Worm (Caenorhabditis elegans) whole organism, L2 larva: ENCODE measurements around the gene F37A4.1.
A peak's percentile ranks its signal among the peaks of the same experiment; 100 is the strongest.

Experiments
- Y55F3AM.14 ChIP-seq: fragments of 200-800 bp; sonication (Bioruptor generic); optimal IDR thresholded peaks from 2 replicates; lab custom pipeline; 2018; ENCODE audit warnings: mild to moderate bottlenecking, missing genetic modification characterization, missing compliant biosample characterization
- ZK546.5 ChIP-seq: sonication (generic microtip); optimal IDR thresholded peaks from 2 replicates; lab custom pipeline; 2017; ENCODE audit warnings: missing biosample characterization, missing genetic modification characterization
- alr-1 ChIP-seq: fragments of 150-350 bp; optimal IDR thresholded peaks from 2 replicates; lab custom pipeline; 2014; ENCODE audit warnings: missing biosample characterization, missing genetic modification characterization
- aly-2 ChIP-seq: fragments of 150-350 bp; optimal IDR thresholded peaks from 2 replicates; lab custom pipeline; 2014; ENCODE audit warnings: missing biosample characterization, missing genetic modification characterization
- ama-1 ChIP-seq: fragments of 150-350 bp; optimal IDR thresholded peaks from 2 replicates; lab custom pipeline; 2018; ENCODE audit warnings: inconsistent platforms
- blmp-1 ChIP-seq: sonication (generic microtip); optimal IDR thresholded peaks from 2 replicates; lab custom pipeline; 2017; ENCODE audit warnings: missing genetic modification characterization, mild to moderate bottlenecking, missing compliant biosample characterization, antibody characterized with exemption, moderate library complexity; ENCODE audit not compliant: insufficient read depth
- ceh-16 ChIP-seq: fragments of 150-350 bp; optimal IDR thresholded peaks from 2 replicates; lab custom pipeline; 2014; ENCODE audit warnings: missing biosample characterization, missing genetic modification characterization
- ceh-82 ChIP-seq: fragments of 150-350 bp; optimal IDR thresholded peaks from 2 replicates; lab custom pipeline; 2014; ENCODE audit warnings: missing biosample characterization, missing genetic modification characterization
- dmd-4 ChIP-seq: sonication (generic microtip); optimal IDR thresholded peaks from 2 replicates; lab custom pipeline; 2017; ENCODE audit warnings: missing biosample characterization, missing genetic modification characterization
- egl-27 ChIP-seq: sonication (generic microtip); optimal IDR thresholded peaks from 3 replicates; lab custom pipeline; 2017; ENCODE audit warnings: missing biosample characterization, missing genetic modification reagents, missing genetic modification characterization
- elt-1 ChIP-seq: fragments of 150-350 bp; optimal IDR thresholded peaks from 2 replicates; lab custom pipeline; 2014; ENCODE audit warnings: missing biosample characterization, missing genetic modification characterization
- fos-1 ChIP-seq: fragments of 150-350 bp; optimal IDR thresholded peaks from 2 replicates; lab custom pipeline; 2014; ENCODE audit warnings: missing biosample characterization, missing genetic modification characterization
- gmeb-1 ChIP-seq: fragments of 150-350 bp; optimal IDR thresholded peaks from 2 replicates; lab custom pipeline; 2014; ENCODE audit warnings: missing biosample characterization, missing genetic modification characterization
- lin-11 ChIP-seq: fragments of 150-350 bp; sonication (generic microtip); optimal IDR thresholded peaks from 2 replicates; lab custom pipeline; 2014; ENCODE audit warnings: missing biosample characterization, missing genetic modification characterization, inconsistent platforms, mixed read lengths
- lin-39 ChIP-seq: fragments of 150-350 bp; optimal IDR thresholded peaks from 2 replicates; lab custom pipeline; 2014; ENCODE audit warnings: missing biosample characterization, missing genetic modification reagents, missing genetic modification characterization
- lsy-2 ChIP-seq, 2 experiments: fragments of 150-350 bp in 1 of 2; sonication (generic microtip) in 1 of 2; optimal IDR thresholded peaks; 2 replicates each; lab custom pipeline; 2014 to 2017; ENCODE audit warnings: missing biosample characterization in 2 of 2, missing genetic modification characterization in 2 of 2
- mab-5 ChIP-seq: fragments of 150-350 bp; optimal IDR thresholded peaks from 2 replicates; lab custom pipeline; 2014; ENCODE audit warnings: missing biosample characterization, missing genetic modification characterization
- mbf-1 ChIP-seq: sonication (generic microtip); optimal IDR thresholded peaks from 2 replicates; lab custom pipeline; 2017; ENCODE audit warnings: missing biosample characterization, missing genetic modification characterization
- mdl-1 ChIP-seq, 2 experiments: fragments of 150-350 bp in 1 of 2; sonication (generic microtip) in 1 of 2; optimal IDR thresholded peaks; 2 replicates each; lab custom pipeline; 2017; ENCODE audit warnings: missing biosample characterization in 2 of 2, missing genetic modification characterization in 2 of 2
- nhr-10 ChIP-seq: sonication (generic microtip); optimal IDR thresholded peaks from 2 replicates; lab custom pipeline; 2017; ENCODE audit warnings: missing biosample characterization, missing genetic modification characterization
- nhr-129 ChIP-seq: fragments of 150-350 bp; optimal IDR thresholded peaks from 2 replicates; lab custom pipeline; 2014; ENCODE audit warnings: missing biosample characterization, missing genetic modification characterization
- nhr-6 ChIP-seq: fragments of 150-350 bp; optimal IDR thresholded peaks from 2 replicates; lab custom pipeline; 2014; ENCODE audit warnings: missing biosample characterization, missing genetic modification characterization
- peb-1 ChIP-seq: fragments of 150-350 bp; optimal IDR thresholded peaks from 2 replicates; lab custom pipeline; 2014; ENCODE audit warnings: missing biosample characterization, missing genetic modification characterization
- sem-4 ChIP-seq: fragments of 150-350 bp; optimal IDR thresholded peaks from 2 replicates; lab custom pipeline; 2014; ENCODE audit warnings: missing biosample characterization, missing genetic modification reagents, missing genetic modification characterization
- skn-1 ChIP-seq: sonication (generic microtip); optimal IDR thresholded peaks from 2 replicates; lab custom pipeline; 2017; ENCODE audit warnings: missing biosample characterization, missing genetic modification characterization
- sma-3 ChIP-seq: sonication (generic microtip); optimal IDR thresholded peaks from 2 replicates; lab custom pipeline; 2016; ENCODE audit warnings: missing genetic modification reagents, missing genetic modification characterization, missing compliant biosample characterization
- sma-9 ChIP-seq, 2 experiments: fragments of 150-350 bp in 1 of 2; sonication (generic microtip) in 1 of 2; optimal IDR thresholded peaks; 2 replicates each; lab custom pipeline; 2014 to 2016; ENCODE audit warnings: missing genetic modification characterization in 2 of 2, mild to moderate bottlenecking in 1 of 2, missing biosample characterization in 1 of 2, missing compliant biosample characterization in 1 of 2, missing genetic modification reagents in 1 of 2, moderate library complexity in 1 of 2
- snpc-4 ChIP-seq: fragments of 150-350 bp; optimal IDR thresholded peaks from 2 replicates; lab custom pipeline; 2014; ENCODE audit warnings: missing biosample characterization, missing genetic modification characterization
- unc-55 ChIP-seq: fragments of 150-350 bp; sonication (generic microtip); optimal IDR thresholded peaks from 3 replicates; lab custom pipeline; 2014; ENCODE audit warnings: missing biosample characterization, missing genetic modification reagents, missing genetic modification characterization
- unc-62 ChIP-seq: fragments of 150-350 bp; optimal IDR thresholded peaks from 2 replicates; lab custom pipeline; 2014; ENCODE audit warnings: missing biosample characterization, missing genetic modification reagents, missing genetic modification characterization
- zag-1 ChIP-seq: fragments of 150-350 bp; optimal IDR thresholded peaks from 2 replicates; lab custom pipeline; 2014; ENCODE audit warnings: missing biosample characterization, missing genetic modification characterization
- ztf-1 ChIP-seq: fragments of 200-800 bp; sonication (Bioruptor generic); conservative IDR thresholded peaks from 2 replicates; pipeline ENCODE4 v1.3.6; 2022; ENCODE audit warnings: missing genetic modification characterization, missing compliant biosample characterization
- ztf-11 ChIP-seq: sonication (generic microtip); optimal IDR thresholded peaks from 2 replicates; lab custom pipeline; 2017; ENCODE audit warnings: missing biosample characterization, missing genetic modification characterization
- ztf-4 ChIP-seq: fragments of 150-350 bp; optimal IDR thresholded peaks from 2 replicates; lab custom pipeline; 2014; ENCODE audit warnings: missing biosample characterization, missing genetic modification characterization

F37A4.1 gene

ce11 chrIII:6695189-6695588 lies 28.0 kb upstream of the F37A4.1 start (continued):
- TF ChIP-seq mbf-1 (tag; lab: Kevin White, UChicago) (no peak), gmeb-1 (no peak), ztf-11 (no peak), zag-1 (tag; lab: Kevin White, UChicago) (peak; percentile 49), sma-9 (GFP tag; optimal IDR thresholded peaks at IDR 0.05; lab: Kevin White, UChicago) (peak; percentile 61), sma-9 (tag; optimal IDR thresholded peaks at IDR 0.05; lab: Kevin White, UChicago) (no peak), nhr-10 (tag; lab: Kevin White, UChicago) (no peak), lin-11 (tag; lab: Kevin White, UChicago) (peak; percentile 63), ztf-4 (peak; percentile 50), ama-1 (lab: Kevin White, UChicago) (no peak), egl-27 (tag; lab: Kevin White, UChicago) (no peak), sem-4 (tag; lab: Kevin White, UChicago) (peak; percentile 26), Y55F3AM.14 (GFP tag; lab: Kevin White, UChicago) (no peak)

ce11 chrIII:6705515-6705914 lies 17.7 kb upstream of the F37A4.1 start, which contains the start of gene F37A4.6:
Gene F37A4.6 (plus strand): TSS chrIII:6705815.
- no peak for TF ChIP-seq ZK546.5 (tag; lab: Kevin White, UChicago)
- no peak for TF ChIP-seq nhr-129 (tag; lab: Kevin White, UChicago)
- no peak for TF ChIP-seq blmp-1 (tag; lab: Kevin White, UChicago)
- TF ChIP-seq unc-62 (GFP tag; lab: Kevin White, UChicago), result no peak
- no peak for TF ChIP-seq snpc-4
- no peak for TF ChIP-seq lin-39 (tag; lab: Kevin White, UChicago)
- TF ChIP-seq ama-1 (lab: Kevin White, UChicago), result no peak

- TF ChIP-seq sem-4 (tag; lab: Kevin White, UChicago) (no peak), lin-11 (tag; lab: Kevin White, UChicago) (peak; percentile 15), sma-3 (GFP tag; lab: Kevin White, UChicago) (peak; percentile 8), gmeb-1 (peak; percentile 90), nhr-129 (tag; lab: Kevin White, UChicago) (peak; percentile 61), ceh-16 (no peak), alr-1 (tag; lab: Kevin White, UChicago) (no peak), zag-1 (tag; lab: Kevin White, UChicago) (no peak), unc-55 (GFP tag; lab: Kevin White, UChicago) (peak; percentile 70), skn-1 (no peak), fos-1 (tag; lab: Kevin White, UChicago) (peak; percentile 21)
Observed at ce11 chrIII:6709983-6710382, 13.2 kb upstream of the F37A4.1 start, which contains the start of gene isw-1. Gene isw-1 (minus strand): TSS chrIII:6710100.

ce11 chrIII:6711590-6711989 lies 11.6 kb upstream of the F37A4.1 start, which contains the start of gene F37A4.5:
Gene F37A4.5 (plus strand): TSS chrIII:6711890.
- TF ChIP-seq peb-1 (tag; lab: Kevin White, UChicago), result no peak
- TF ChIP-seq lsy-2 (tag; optimal IDR thresholded peaks at IDR 0.05; lab: Kevin White, UChicago), result no peak
- TF ChIP-seq alr-1 (tag; lab: Kevin White, UChicago), result no peak
- no peak for TF ChIP-seq nhr-6 (tag; lab: Kevin White, UChicago)
- no peak for TF ChIP-seq aly-2 (tag; lab: Kevin White, UChicago)
- TF ChIP-seq ztf-1 (GFP tag; lab: Robert Waterston, UW), result no peak
- no peak for TF ChIP-seq dmd-4 (tag; lab: Kevin White, UChicago)
- TF ChIP-seq ama-1 (lab: Kevin White, UChicago), result no peak
- TF ChIP-seq Y55F3AM.14 (GFP tag; lab: Kevin White, UChicago), result no peak
- no peak for TF ChIP-seq mab-5 (tag; lab: Kevin White, UChicago)
- TF ChIP-seq skn-1, result no peak
- no peak for TF ChIP-seq mdl-1 (tag; optimal IDR thresholded peaks at IDR 0.05; lab: Kevin White, UChicago)
- TF ChIP-seq elt-1 (tag; lab: Kevin White, UChicago), result no peak
- TF ChIP-seq ceh-82 (tag; lab: Kevin White, UChicago), result no peak
- no peak for TF ChIP-seq ZK546.5 (tag; lab: Kevin White, UChicago)
- TF ChIP-seq, all 48 proteins: peak for 0

ce11 chrIII:6713266-6713665 lies 9.9 kb upstream of the F37A4.1 start, which contains the start of gene F37A4.4:
Gene F37A4.4 (plus strand): TSS chrIII:6713566.
- TF ChIP-seq nhr-10 (tag; lab: Kevin White, UChicago), result no peak
- TF ChIP-seq unc-55 (GFP tag; lab: Kevin White, UChicago), result no peak
